Fruit fly (Drosophila melanogaster) Kc167 (cell line): ENCODE results near the gene osp.

Experiments
- Myc ChIP-seq: fragments of >200 bp; optimal IDR thresholded peaks from 2 replicates; lab custom pipeline; 2017; ENCODE audit warnings: missing external identifiers
- Sin3A ChIP-seq: fragments of >200 bp; optimal IDR thresholded peaks from 2 replicates; lab custom pipeline; 2018; ENCODE audit warnings: missing external identifiers
- h ChIP-seq: fragments of >200 bp; optimal IDR thresholded peaks from 3 replicates; lab custom pipeline; 2018; ENCODE audit warnings: missing external identifiers
- insv ChIP-seq: fragments of >200 bp; optimal IDR thresholded peaks from 3 replicates; lab custom pipeline; 2018; ENCODE audit warnings: missing external identifiers
- psq ChIP-seq: fragments of >200 bp; optimal IDR thresholded peaks from 2 replicates; lab custom pipeline; 2017; ENCODE audit warnings: missing external identifiers
- ttk ChIP-seq: sonication (Bioruptor generic); optimal IDR thresholded peaks from 2 replicates; lab custom pipeline; 2017; ENCODE audit warnings: missing external identifiers

osp gene

DNA sequence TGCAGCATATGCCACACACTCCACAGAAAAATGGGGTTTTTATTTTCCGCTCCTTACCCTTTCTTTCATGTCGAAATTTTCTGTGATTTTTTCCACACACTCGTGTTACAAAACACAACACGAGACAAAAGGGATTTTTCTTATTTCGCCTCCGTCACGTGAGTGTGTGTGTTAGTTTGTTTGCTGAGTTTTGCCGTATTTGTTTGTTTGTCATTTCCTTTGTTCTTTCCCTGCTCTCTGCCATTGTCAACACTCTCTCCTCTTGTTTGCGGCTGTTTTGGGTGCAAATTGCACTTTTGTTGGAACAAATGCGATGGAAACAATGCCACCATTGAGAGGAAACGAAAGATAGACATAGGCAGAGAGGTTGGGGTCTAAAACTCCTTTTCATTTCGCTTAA, 109.7 kb downstream of the osp start:
- TF ChIP-seq Sin3A (lab: Kevin White, UChicago) (no peak), insv (lab: Kevin White, UChicago) (no peak), h (no peak), ttk (no peak), Myc (no peak), psq (lab: Kevin White, UChicago) (no peak)

dm6 chr2L:14577167-14577566, 112.0 kb downstream of the osp start:
- TF ChIP-seq h (no peak), Sin3A (lab: Kevin White, UChicago) (no peak), Myc (no peak), insv (lab: Kevin White, UChicago) (no peak), ttk (no peak), psq (lab: Kevin White, UChicago) (no peak)

DNA sequence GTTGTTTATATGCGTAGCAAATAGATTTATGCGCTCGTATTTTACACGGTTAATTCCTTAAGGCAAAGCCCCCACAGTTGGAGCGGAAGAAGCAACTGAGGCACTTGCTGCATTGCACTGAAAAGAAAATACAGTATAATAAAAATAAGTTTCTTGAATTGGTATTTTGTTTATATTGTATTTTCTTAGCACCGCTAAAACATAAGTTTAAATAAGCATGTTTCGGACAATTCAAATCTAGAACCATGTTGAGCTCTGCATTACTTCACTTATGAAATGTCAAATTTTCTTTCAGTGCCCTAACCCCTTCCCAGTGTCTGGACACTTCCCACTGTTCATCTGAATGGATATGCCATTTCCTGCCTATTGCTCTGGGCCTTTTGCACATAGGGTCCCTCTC, 114.3 kb downstream of the osp start:
- TF ChIP-seq ttk (no peak), psq (lab: Kevin White, UChicago) (no peak), Myc (no peak), Sin3A (lab: Kevin White, UChicago) (no peak), h (no peak), insv (lab: Kevin White, UChicago) (no peak)

- no peak for TF ChIP-seq Sin3A (lab: Kevin White, UChicago)
- TF ChIP-seq ttk: no peak
Measured at dm6 chr2L:14573216-14573909, 115.8 kb downstream of the osp start.

- TF ChIP-seq Sin3A (lab: Kevin White, UChicago) (no peak), ttk (no peak), Myc (no peak), insv (lab: Kevin White, UChicago) (no peak), psq (lab: Kevin White, UChicago) (no peak), h (no peak)
Measured at dm6 chr2L:14571673-14572461, 117.3 kb downstream of the osp start.

DNA sequence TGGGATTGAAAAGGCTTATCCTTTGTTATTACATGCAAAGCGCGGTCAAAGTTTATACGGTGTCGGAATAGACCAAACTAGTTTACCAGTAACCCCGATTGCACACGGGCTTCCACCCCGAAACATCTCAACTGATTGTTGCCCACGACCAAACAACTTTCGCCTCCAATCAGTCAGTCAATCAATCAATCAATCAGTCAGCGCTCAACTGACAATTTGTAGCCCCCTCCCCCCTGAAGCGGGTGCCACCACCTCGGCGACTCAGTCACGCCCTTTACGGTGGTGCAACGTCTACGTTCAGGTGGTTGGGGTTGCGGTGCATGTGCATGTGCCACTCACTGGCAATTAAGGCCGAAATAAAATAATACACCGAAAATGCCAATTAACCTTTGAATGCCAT, 118.3 kb downstream of the osp start:
- TF ChIP-seq Myc: no peak
- TF ChIP-seq Sin3A (lab: Kevin White, UChicago): no peak
- no peak for TF ChIP-seq ttk
- TF ChIP-seq insv (lab: Kevin White, UChicago): no peak
- TF ChIP-seq psq (lab: Kevin White, UChicago): no peak
- no peak for TF ChIP-seq h

- TF ChIP-seq h (no peak), psq (lab: Kevin White, UChicago) (no peak), ttk (no peak), Myc (no peak), insv (lab: Kevin White, UChicago) (no peak), Sin3A (lab: Kevin White, UChicago) (no peak)
Measured at dm6 chr2L:14570129-14570528, 119.0 kb downstream of the osp start.

DNA sequence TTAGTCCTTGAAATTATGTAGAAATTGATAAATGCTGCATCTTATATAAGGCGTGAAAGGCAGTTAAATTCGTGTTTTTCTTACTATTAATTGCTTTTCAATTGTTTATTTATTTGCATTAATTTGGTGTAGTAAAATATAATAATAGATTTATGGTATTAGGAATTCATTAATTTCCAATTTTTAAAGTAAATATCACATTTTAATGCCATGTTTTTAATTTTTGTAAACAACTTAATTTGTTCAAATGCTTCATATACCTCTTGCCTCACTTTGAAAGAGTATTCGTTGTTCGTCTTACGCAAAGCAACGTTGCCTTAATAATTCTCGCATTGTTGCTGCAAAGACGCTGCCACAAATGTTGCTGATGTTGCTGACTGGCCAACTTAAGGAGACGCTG, 119.8 kb downstream of the osp start:
- TF ChIP-seq insv (lab: Kevin White, UChicago) (no peak), Sin3A (lab: Kevin White, UChicago) (no peak), ttk (no peak), h (no peak), psq (lab: Kevin White, UChicago) (no peak), Myc (no peak)

dm6 chr2L:14568507-14569104, 120.5 kb downstream of the osp start:
- TF ChIP-seq Myc: no peak
- no peak for TF ChIP-seq insv (lab: Kevin White, UChicago)
- TF ChIP-seq ttk: no peak
- TF ChIP-seq Sin3A (lab: Kevin White, UChicago): no peak
- TF ChIP-seq h: no peak
- TF ChIP-seq psq (lab: Kevin White, UChicago): no peak

dm6 chr2L:14563626-14564025, 125.5 kb downstream of the osp start, which contains the start of gene CG3473:
Gene CG3473, minus strand, starts transcription at chr2L:14563726.
- TF ChIP-seq Myc: no peak
- no peak for TF ChIP-seq Sin3A (lab: Kevin White, UChicago)
- TF ChIP-seq insv (lab: Kevin White, UChicago): no peak
- TF ChIP-seq ttk: no peak
- no peak for TF ChIP-seq psq (lab: Kevin White, UChicago)
- TF ChIP-seq h: no peak

- TF ChIP-seq psq (lab: Kevin White, UChicago) (no peak), h (no peak), Myc (no peak), insv (lab: Kevin White, UChicago) (no peak), ttk (no peak), Sin3A (lab: Kevin White, UChicago) (no peak)
Measured at dm6 chr2L:14562320-14562719, 126.8 kb downstream of the osp start.

DNA sequence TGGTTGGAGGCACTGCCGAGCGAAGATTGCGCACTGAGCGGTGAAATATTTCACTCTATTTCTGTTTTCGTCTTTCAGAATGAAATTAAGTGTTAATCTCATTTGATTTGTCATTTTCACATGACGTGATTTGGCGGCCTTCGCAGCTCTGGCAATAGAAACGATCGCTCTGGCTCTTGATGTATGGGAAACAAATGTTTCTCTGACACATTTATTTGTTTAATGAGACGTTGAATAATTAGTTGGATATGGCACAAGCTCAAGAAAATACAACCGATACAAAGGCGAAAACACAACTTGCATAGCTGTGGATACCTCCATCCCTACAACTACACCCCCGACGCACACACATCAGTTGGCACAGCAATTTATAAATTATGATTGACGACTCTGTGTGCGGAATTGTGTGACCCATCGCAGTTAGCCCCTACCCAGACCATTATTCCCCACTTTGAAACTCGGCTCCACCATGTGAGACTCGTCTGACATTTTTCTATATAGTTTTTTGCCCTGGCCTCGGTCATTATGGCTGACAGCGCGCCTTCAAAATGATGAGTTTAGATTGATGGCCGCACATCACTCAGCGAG, 130.2 kb downstream of the osp start:
- TF ChIP-seq h: no peak
- TF ChIP-seq Sin3A (lab: Kevin White, UChicago): no peak
- no peak for TF ChIP-seq psq (lab: Kevin White, UChicago)
- no peak for TF ChIP-seq Myc
- no peak for TF ChIP-seq insv (lab: Kevin White, UChicago)
- TF ChIP-seq ttk: no peak
